Worm (Caenorhabditis elegans): ENCODE results near the gene twk-34.
"Not testable (repeated sequence)": the region's sequence is repeated elsewhere in the genome, so short reads cannot be mapped to it uniquely, and the experiment has no call there.

DNA sequence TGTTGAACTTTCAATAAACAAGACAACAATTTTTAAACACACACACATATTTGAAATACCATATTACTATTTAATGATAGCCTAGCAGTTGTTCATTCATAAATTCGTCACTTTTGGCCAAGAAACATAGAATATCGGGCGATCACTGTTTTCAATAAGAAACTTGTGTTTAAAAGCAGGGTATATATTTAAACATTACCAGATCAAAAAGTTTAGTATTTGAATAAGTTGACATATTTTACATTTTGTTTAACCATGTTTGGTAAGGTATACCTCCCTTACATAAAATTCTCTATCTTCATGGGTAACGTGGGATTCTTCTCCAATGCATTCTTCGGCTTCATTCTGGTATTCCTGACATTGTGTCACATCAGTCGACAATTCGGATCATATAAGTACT is 50.0 kb downstream of the twk-34 start, which contains the start of gene str-8:
- not testable (repeated sequence) for TF ChIP-seq fkh-10 (GFP tag; optimal IDR thresholded peaks at IDR 0.05); nhr-11 (tag; optimal IDR thresholded peaks at IDR 0.05); ama-1 (optimal IDR thresholded peaks at IDR 0.05); fos-1 (tag; optimal IDR thresholded peaks at IDR 0.05); mdl-1 (tag; optimal IDR thresholded peaks at IDR 0.05); elt-1 (tag; optimal IDR thresholded peaks at IDR 0.05); unc-62 (GFP tag; optimal IDR thresholded peaks at IDR 0.05); egl-27 (tag; optimal IDR thresholded peaks at IDR 0.05); nhr-77 (tag; optimal IDR thresholded peaks at IDR 0.05); lin-39 (tag; optimal IDR thresholded peaks at IDR 0.05); jun-1 (tag; optimal IDR thresholded peaks at IDR 0.05); snpc-4 (tag; optimal IDR thresholded peaks at IDR 0.05); lin-15B (tag; optimal IDR thresholded peaks at IDR 0.05); eor-1 (tag; optimal IDR thresholded peaks at IDR 0.05)

All from whole organism, L3 larva.